Worm (Caenorhabditis elegans) whole organism, L2 larva: ENCODE results near the gene arrd-12.

Experiments used
- ceh-82 ChIP-seq: fragments of 150-350 bp; optimal IDR thresholded peaks from 2 replicates; lab custom pipeline; 2014; ENCODE audit warnings: missing biosample characterization, missing genetic modification characterization
- lin-39 ChIP-seq: fragments of 150-350 bp; optimal IDR thresholded peaks from 2 replicates; lab custom pipeline; 2014; ENCODE audit warnings: missing biosample characterization, missing genetic modification reagents, missing genetic modification characterization
- mdl-1 ChIP-seq, 2 experiments: fragments of 150-350 bp in 1 of 2; sonication (generic microtip) in 1 of 2; optimal IDR thresholded peaks; 2 replicates each; lab custom pipeline; 2017; ENCODE audit warnings: missing biosample characterization in 2 of 2, missing genetic modification characterization in 2 of 2
- nhr-12 ChIP-seq: fragments of 150-350 bp; optimal IDR thresholded peaks from 2 replicates; lab custom pipeline; 2014; ENCODE audit warnings: missing biosample characterization, missing genetic modification characterization
- nhr-21 ChIP-seq: fragments of 150-350 bp; optimal IDR thresholded peaks from 2 replicates; lab custom pipeline; 2014; ENCODE audit warnings: missing biosample characterization, missing genetic modification characterization
- nhr-237 ChIP-seq: fragments of 150-350 bp; optimal IDR thresholded peaks from 2 replicates; lab custom pipeline; 2014; ENCODE audit warnings: missing biosample characterization, missing genetic modification characterization
- nhr-25 ChIP-seq: fragments of 150-350 bp; sonication (generic microtip); optimal IDR thresholded peaks from 3 replicates; lab custom pipeline; 2014; ENCODE audit warnings: missing biosample characterization, missing genetic modification characterization
- unc-62 ChIP-seq: fragments of 150-350 bp; optimal IDR thresholded peaks from 2 replicates; lab custom pipeline; 2014; ENCODE audit warnings: missing biosample characterization, missing genetic modification reagents, missing genetic modification characterization
- zag-1 ChIP-seq: fragments of 150-350 bp; optimal IDR thresholded peaks from 2 replicates; lab custom pipeline; 2014; ENCODE audit warnings: missing biosample characterization, missing genetic modification characterization

DNA sequence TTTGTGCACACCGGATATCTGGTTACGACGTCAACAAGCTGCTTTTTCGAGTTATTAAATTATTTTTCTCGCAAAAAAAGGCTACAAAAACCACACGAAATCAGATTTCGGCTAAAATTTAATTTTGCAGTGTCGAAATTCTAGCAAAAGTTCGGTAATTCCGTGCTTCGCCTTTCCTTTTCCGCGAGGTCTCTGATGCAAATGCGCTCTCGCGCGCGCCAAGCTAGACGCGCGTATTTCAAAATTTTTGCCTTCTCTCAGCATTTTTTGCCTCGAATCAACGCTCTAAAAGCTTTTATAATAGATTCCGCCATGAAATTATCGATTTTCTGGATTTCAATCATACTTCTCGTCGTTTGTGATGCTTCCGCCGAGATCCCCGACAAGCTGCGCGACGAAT is 43.3 kb upstream of the arrd-12 start, which contains the start of gene Y54G9A.5:
- TF ChIP-seq nhr-25 (tag; lab: Kevin White, UChicago) (no peak), nhr-21 (no peak), unc-62 (GFP tag; lab: Kevin White, UChicago) (no peak), ceh-82 (tag; lab: Kevin White, UChicago) (no peak), mdl-1 (tag; optimal IDR thresholded peaks at IDR 0.05; lab: Kevin White, UChicago) (no peak), nhr-237 (no peak), lin-39 (tag; lab: Kevin White, UChicago) (no peak), nhr-12 (tag; lab: Kevin White, UChicago) (no peak), zag-1 (tag; lab: Kevin White, UChicago) (no peak)
